Fruit fly (Drosophila melanogaster): ENCODE results near the gene eco.

DNA sequence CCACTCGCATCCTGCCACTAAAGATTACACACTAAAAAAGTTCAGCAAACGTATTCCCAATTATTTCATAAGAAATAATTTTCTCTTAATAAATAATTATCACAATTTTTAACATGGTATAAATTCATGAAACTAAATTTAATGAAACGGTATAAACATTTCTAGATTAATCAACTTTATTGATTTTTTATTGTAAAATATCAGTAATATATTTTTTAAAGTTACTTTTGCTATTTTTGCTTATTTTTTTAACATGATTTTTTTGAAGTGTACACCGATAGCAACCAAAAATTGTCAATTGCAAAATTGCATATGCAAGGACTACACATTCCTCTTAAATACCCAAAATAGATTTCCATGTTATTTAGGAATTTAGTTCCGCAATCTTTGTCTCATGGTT, 25.0 kb downstream of the eco start:
- TF ChIP-seq CG5204 (GFP tag; optimal IDR thresholded peaks at IDR 0.05) = no peak
- TF ChIP-seq CG11617 (GFP tag; optimal IDR thresholded peaks at IDR 0.05) = no peak
- no peak for TF ChIP-seq cnc (optimal IDR thresholded peaks at IDR 0.05)

Data from whole organism, adult.